Fruit fly (Drosophila melanogaster) whole organism: ENCODE results near the gene CG43897.

Source experiments
- CG8478 ChIP-seq: fragments of >200 bp; optimal IDR thresholded peaks from 2 replicates; lab custom pipeline; 2018; ENCODE audit warnings: inconsistent platforms
- EcR ChIP-seq, 2 experiments: fragments of >200 bp; optimal IDR thresholded peaks; 2 replicates each; lab custom pipeline; 2017; ENCODE audit warnings: missing biosample characterization in 2 of 2, missing genetic modification characterization in 2 of 2, missing genetic modification reagents in 2 of 2
- pan ChIP-seq: fragments of >200 bp; optimal IDR thresholded peaks from 2 replicates; lab custom pipeline; 2017
- psq ChIP-seq: fragments of >200 bp; optimal IDR thresholded peaks from 2 replicates; lab custom pipeline; 2017
- usp ChIP-seq: fragments of >200 bp; optimal IDR thresholded peaks from 2 replicates; lab custom pipeline; 2017; ENCODE audit warnings: missing biosample characterization, missing genetic modification characterization, mixed read lengths

DNA sequence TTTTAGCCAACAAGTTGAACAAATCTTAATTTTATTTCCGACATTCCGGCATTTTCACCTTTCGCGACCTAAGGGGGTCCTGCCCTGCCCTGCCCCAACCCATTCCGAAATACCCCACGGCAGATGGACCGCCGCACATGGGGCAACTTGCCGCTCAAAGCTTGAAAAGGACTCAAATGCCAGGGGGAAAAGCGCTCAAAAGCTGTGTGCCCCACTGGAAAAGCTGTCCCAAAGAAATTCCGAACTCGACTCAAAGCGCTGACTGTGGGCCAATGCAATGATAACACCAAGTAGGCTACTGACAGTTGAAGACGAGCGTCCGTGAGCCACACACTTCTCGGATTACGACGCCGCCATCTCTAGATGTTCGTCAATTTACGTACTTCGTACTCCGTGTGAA, 26.9 kb upstream of the CG43897 start, which contains the start of gene CG32052:
- TF ChIP-seq psq (lab: Kevin White, UChicago), result no peak
- TF ChIP-seq pan (lab: Kevin White, UChicago), result no peak
- TF ChIP-seq EcR (GFP tag; optimal IDR thresholded peaks at IDR 0.05; lab: Kevin White, UChicago), result no peak
- TF ChIP-seq CG8478 (lab: Kevin White, UChicago), result no peak
- TF ChIP-seq usp (GFP tag; lab: Kevin White, UChicago), result no peak
